Worm (Caenorhabditis elegans) whole organism, L4 larva: ENCODE results near the gene srh-284.

Source experiments
- dmd-6 ChIP-seq: fragments of 200-800 bp; sonication (Bioruptor generic); IDR thresholded peaks from 2 replicates; pipeline ENCODE4 v1.3.6; 2022; ENCODE audit warnings: missing genetic modification reagents, missing genetic modification characterization, missing compliant biosample characterization
- tag-97 ChIP-seq: fragments of 200-800 bp; sonication (Bioruptor generic); IDR thresholded peaks from 2 replicates; pipeline ENCODE4 v1.3.6; 2022; ENCODE audit warnings: missing genetic modification characterization, missing compliant biosample characterization
- unc-62 ChIP-seq, 3 experiments: fragments of 150-350 bp in 1 of 3; sonication (generic microtip); optimal IDR thresholded peaks in 2 of 3; peaks in 1 of 3; 1 replicate in 1 of 3; 2 replicates in 2 of 3; lab custom pipeline; 2014 to 2017; ENCODE audit warnings: missing biosample characterization in 3 of 3, missing genetic modification characterization in 3 of 3, missing genetic modification reagents in 3 of 3, missing genotype in 1 of 3

srh-284 gene

DNA sequence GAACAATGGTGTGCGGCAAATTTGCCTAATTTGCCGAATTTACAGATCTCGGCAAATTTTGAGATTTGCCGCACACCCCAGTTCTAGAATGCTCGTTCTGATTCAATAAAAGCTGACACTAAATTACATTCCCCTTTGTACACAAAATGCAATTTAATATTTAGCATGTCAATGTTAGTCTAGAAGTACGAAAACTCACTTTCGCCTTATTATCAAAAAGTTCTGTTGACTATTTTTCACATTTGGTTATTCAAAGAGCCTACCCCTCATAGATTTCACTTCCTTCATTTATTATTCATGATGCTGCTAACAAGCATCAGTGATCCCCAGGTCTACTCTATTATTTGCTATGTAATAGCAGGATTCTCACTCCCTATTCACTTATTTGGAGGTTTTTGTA, 51.2 kb downstream of the srh-284 start, which contains the start of gene srh-298:
TSS of gene srh-298 (plus strand) at position 301 of the 400 bp plus-strand sequence.
- TF ChIP-seq dmd-6 (no peak), tag-97 (no peak), unc-62 (GFP tag; optimal IDR thresholded peaks at IDR 0.05 in 1 of 2; lab: Kevin White, UChicago) (peak in 1 of 2 experiments; percentile 26), unc-62 (tag; optimal IDR thresholded peaks at IDR 0.05; lab: Kevin White, UChicago) (no peak)
